Worm (Caenorhabditis elegans) whole organism, mixed stage, embryonic: ENCODE results near the gene F37H8.6.

ENCODE experiments used
- ceh-39 ChIP-seq: fragments of 150-350 bp; optimal IDR thresholded peaks from 2 replicates; lab custom pipeline; 2014; ENCODE audit warnings: missing biosample characterization, missing genetic modification characterization
- elt-1 ChIP-seq: sonication (generic microtip); optimal IDR thresholded peaks from 2 replicates; lab custom pipeline; 2017; ENCODE audit warnings: missing genetic modification characterization, mild to moderate bottlenecking, missing compliant biosample characterization, antibody characterized with exemption, moderate library complexity, borderline replicate concordance; ENCODE audit not compliant: insufficient read depth
- lin-13 ChIP-seq: fragments of 150-350 bp; optimal IDR thresholded peaks from 2 replicates; lab custom pipeline; 2014; ENCODE audit warnings: missing biosample characterization, missing genetic modification characterization
- lsy-2 ChIP-seq: fragments of 150-350 bp; optimal IDR thresholded peaks from 2 replicates; lab custom pipeline; 2014; ENCODE audit warnings: missing biosample characterization, missing genetic modification characterization
- mep-1 ChIP-seq: fragments of 150-350 bp; optimal IDR thresholded peaks from 2 replicates; lab custom pipeline; 2017; ENCODE audit warnings: missing biosample characterization, missing genetic modification reagents, missing genetic modification characterization, inconsistent platforms
- nhr-237 ChIP-seq: fragments of 150-350 bp; optimal IDR thresholded peaks from 2 replicates; lab custom pipeline; 2014; ENCODE audit warnings: missing biosample characterization, missing genetic modification characterization
- nhr-28 ChIP-seq: fragments of 150-350 bp; optimal IDR thresholded peaks from 2 replicates; lab custom pipeline; 2014; ENCODE audit warnings: missing biosample characterization, missing genetic modification characterization
- nhr-76 ChIP-seq: sonication (generic microtip); optimal IDR thresholded peaks from 2 replicates; lab custom pipeline; 2017; ENCODE audit warnings: missing biosample characterization, missing genetic modification characterization
- pha-4 ChIP-seq: fragments of 150-350 bp; optimal IDR thresholded peaks from 2 replicates; lab custom pipeline; 2018; ENCODE audit warnings: missing biosample characterization, missing genetic modification reagents, missing genetic modification characterization
- snpc-4 ChIP-seq: fragments of 150-350 bp; optimal IDR thresholded peaks from 2 replicates; lab custom pipeline; 2014; ENCODE audit warnings: missing biosample characterization, missing genetic modification characterization
- unc-120 ChIP-seq: sonication (generic microtip); optimal IDR thresholded peaks from 2 replicates; lab custom pipeline; 2017; ENCODE audit warnings: missing genetic modification characterization, missing compliant biosample characterization; ENCODE audit not compliant: poor library complexity, severe bottlenecking
- unc-39 ChIP-seq: fragments of 150-350 bp; optimal IDR thresholded peaks from 2 replicates; lab custom pipeline; 2014; ENCODE audit warnings: missing biosample characterization, missing genetic modification characterization
- unc-62 ChIP-seq: fragments of 150-350 bp; optimal IDR thresholded peaks from 2 replicates; lab custom pipeline; 2014; ENCODE audit warnings: missing biosample characterization, missing genetic modification reagents, missing genetic modification characterization

DNA sequence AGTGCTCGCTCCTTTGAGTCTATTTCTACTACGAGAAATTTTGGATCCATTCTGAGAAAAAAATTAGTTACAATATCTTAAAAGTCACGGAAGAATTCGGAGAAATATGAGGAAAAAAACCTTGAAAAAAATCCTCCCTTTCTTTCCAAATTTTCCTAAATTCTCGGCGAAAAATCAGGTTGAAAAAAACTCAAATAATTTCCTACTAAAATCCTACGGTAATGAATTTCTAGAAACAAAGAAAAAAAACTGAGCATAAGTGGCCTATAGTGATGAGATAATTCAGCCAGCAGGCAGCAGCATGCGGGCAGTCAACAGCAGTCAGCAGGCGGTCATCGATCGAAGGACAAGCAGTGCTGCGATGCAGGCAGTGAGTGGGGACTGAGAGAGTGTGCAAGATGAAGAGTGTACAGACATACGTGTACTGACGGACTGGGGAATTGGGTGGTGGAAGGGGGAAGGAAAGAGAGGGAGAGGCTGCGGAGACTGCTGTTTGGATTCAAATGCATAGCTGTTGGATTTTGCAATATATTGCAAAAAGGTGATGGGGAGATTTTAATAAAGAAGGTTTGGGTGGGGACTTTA lies 7.6 kb upstream of the F37H8.6 start, which contains the start of gene lir-3:
- TF ChIP-seq elt-1 (tag; lab: Kevin White, UChicago) (no peak), unc-39 (tag; lab: Kevin White, UChicago) (no peak), ceh-39 (tag; lab: Kevin White, UChicago) (no peak), lsy-2 (tag; lab: Kevin White, UChicago) (no peak), pha-4 (tag; lab: Kevin White, UChicago) (no peak), lin-13 (tag; lab: Kevin White, UChicago) (no peak), mep-1 (tag; lab: Kevin White, UChicago) (peak; percentile 0), nhr-237 (tag; lab: Kevin White, UChicago) (no peak), unc-62 (no peak), nhr-76 (tag; lab: Kevin White, UChicago) (no peak), nhr-28 (tag; lab: Kevin White, UChicago) (no peak), snpc-4 (tag; lab: Kevin White, UChicago) (no peak), unc-120 (peak; percentile 11)
